Fruit fly (Drosophila melanogaster) whole organism, embryonic: ENCODE measurements around the gene Gad1.

ENCODE experiments used
- B-H2 ChIP-seq: fragments of 200-800 bp; sonication (Bioruptor generic); optimal IDR thresholded peaks from 2 replicates; lab custom pipeline; 2018; ENCODE audit warnings: missing biosample characterization, mild to moderate bottlenecking, missing genetic modification characterization
- Bteb2 ChIP-seq: fragments of 200-800 bp; sonication (Bioruptor generic); optimal IDR thresholded peaks from 2 replicates; lab custom pipeline; 2016; ENCODE audit warnings: missing biosample characterization, missing genetic modification characterization
- CG10321 ChIP-seq: fragments of 200-800 bp; sonication (Bioruptor generic); IDR thresholded peaks from 2 replicates; pipeline ENCODE4 v1.3.6; 2022; ENCODE audit warnings: missing biosample characterization, missing genetic modification characterization
- CG11695 ChIP-seq: fragments of 200-800 bp; sonication (Bioruptor generic); IDR thresholded peaks from 3 replicates; pipeline ENCODE4 v1.3.6; 2022; ENCODE audit warnings: missing biosample characterization, missing genetic modification characterization
- CG12104 ChIP-seq: fragments of 200-800 bp; sonication (Bioruptor generic); optimal IDR thresholded peaks from 3 replicates; lab custom pipeline; 2016; ENCODE audit warnings: missing biosample characterization, missing genetic modification characterization
- CG12659 ChIP-seq: fragments of 200-800 bp; sonication (Bioruptor generic); optimal IDR thresholded peaks from 3 replicates; lab custom pipeline; 2017; ENCODE audit warnings: mild to moderate bottlenecking, missing biosample characterization, missing genetic modification reagents, missing genetic modification characterization
- CG12769 ChIP-seq: fragments of 200-800 bp; sonication (Bioruptor generic); optimal IDR thresholded peaks from 2 replicates; lab custom pipeline; 2019; ENCODE audit warnings: missing biosample characterization, mild to moderate bottlenecking, missing genetic modification characterization, moderate library complexity
- CG14441 ChIP-seq: fragments of 200-800 bp; sonication (Bioruptor generic); IDR thresholded peaks from 2 replicates; pipeline ENCODE4 v1.3.6; 2022; ENCODE audit warnings: missing biosample characterization, missing genetic modification characterization
- CG15011 ChIP-seq: fragments of 200-800 bp; sonication (Bioruptor generic); optimal IDR thresholded peaks from 3 replicates; lab custom pipeline; 2018; ENCODE audit warnings: missing biosample characterization, mild to moderate bottlenecking, missing genetic modification characterization
- CG17328 ChIP-seq: fragments of 200-800 bp; sonication (Bioruptor generic); IDR thresholded peaks from 2 replicates; pipeline ENCODE4 v1.3.6; 2022; ENCODE audit warnings: missing biosample characterization, missing genetic modification characterization
- CG17912 ChIP-seq: fragments of 200-800 bp; sonication (Bioruptor generic); optimal IDR thresholded peaks from 2 replicates; lab custom pipeline; 2018; ENCODE audit warnings: missing biosample characterization, mild to moderate bottlenecking, missing genetic modification characterization
- CG18599 ChIP-seq: fragments of 200-800 bp; sonication (Bioruptor generic); optimal IDR thresholded peaks from 3 replicates; lab custom pipeline; 2017; ENCODE audit warnings: missing biosample characterization, missing genetic modification characterization, mild to moderate bottlenecking, moderate library complexity, missing genetic modification reagents
- CG2120 ChIP-seq: fragments of 200-800 bp; sonication (Bioruptor generic); optimal IDR thresholded peaks from 3 replicates; lab custom pipeline; 2016; ENCODE audit warnings: missing biosample characterization, missing genetic modification characterization
- CG30403 ChIP-seq: fragments of 200-800 bp; sonication (Bioruptor generic); optimal IDR thresholded peaks from 3 replicates; lab custom pipeline; 2016; ENCODE audit warnings: missing biosample characterization, missing genetic modification characterization
- CG3163 ChIP-seq: fragments of 200-800 bp; sonication (Bioruptor generic); optimal IDR thresholded peaks from 3 replicates; lab custom pipeline; 2016; ENCODE audit warnings: missing biosample characterization, missing genetic modification characterization
- CG32532 ChIP-seq: fragments of 200-800 bp; sonication (Bioruptor generic); IDR thresholded peaks from 2 replicates; pipeline ENCODE4 v1.3.6; 2022; ENCODE audit warnings: missing biosample characterization, missing genetic modification characterization
- CG3726 ChIP-seq: fragments of 200-800 bp; sonication (Bioruptor generic); IDR thresholded peaks from 3 replicates; pipeline ENCODE4, ENCODE4 v1.3.6; 2022; ENCODE audit warnings: missing biosample characterization, missing genetic modification characterization
- CG5180 ChIP-seq: fragments of 200-800 bp; sonication (Bioruptor generic); optimal IDR thresholded peaks from 3 replicates; lab custom pipeline; 2017; ENCODE audit warnings: missing biosample characterization, missing genetic modification characterization, mild to moderate bottlenecking, moderate library complexity, missing genetic modification reagents
- CG6765 ChIP-seq: fragments of 200-800 bp; sonication (Bioruptor generic); optimal IDR thresholded peaks from 3 replicates; lab custom pipeline; 2017; ENCODE audit warnings: missing biosample characterization, mild to moderate bottlenecking, missing genetic modification characterization
- CG6854 ChIP-seq: fragments of 200-800 bp; sonication (Bioruptor generic); optimal IDR thresholded peaks from 3 replicates; lab custom pipeline; 2017; ENCODE audit warnings: missing biosample characterization, mild to moderate bottlenecking, missing genetic modification characterization
- CG8924 ChIP-seq: fragments of 200-800 bp; optimal IDR thresholded peaks from 3 replicates; lab custom pipeline; 2019; ENCODE audit warnings: missing biosample characterization, mild to moderate bottlenecking, missing genetic modification characterization, moderate library complexity
- Drgx ChIP-seq: fragments of 200-800 bp; sonication (Bioruptor generic); IDR thresholded peaks from 2 replicates; pipeline ENCODE4 v1.3.6; 2022; ENCODE audit warnings: missing biosample characterization, missing genetic modification characterization
- Fer3 ChIP-seq: fragments of 200-800 bp; sonication (Bioruptor generic); optimal IDR thresholded peaks from 2 replicates; lab custom pipeline; 2018; ENCODE audit warnings: missing biosample characterization, mild to moderate bottlenecking, missing genetic modification characterization, moderate library complexity
- HHEX ChIP-seq: fragments of 200-800 bp; sonication (Bioruptor generic); optimal IDR thresholded peaks from 3 replicates; lab custom pipeline; 2017; ENCODE audit warnings: missing biosample characterization, mild to moderate bottlenecking, missing genetic modification characterization, missing genetic modification reagents
- HLH54F ChIP-seq: fragments of 200-800 bp; sonication (Bioruptor generic); optimal IDR thresholded peaks from 3 replicates; lab custom pipeline; 2016; ENCODE audit warnings: missing biosample characterization, missing genetic modification characterization
- HmgZ ChIP-seq: fragments of 200-800 bp; sonication (Bioruptor generic); optimal IDR thresholded peaks from 2 replicates; lab custom pipeline; 2018; ENCODE audit warnings: missing biosample characterization, mild to moderate bottlenecking, missing genetic modification characterization
- MTF-1 ChIP-seq: fragments of 200-800 bp; sonication (Bioruptor generic); optimal IDR thresholded peaks from 2 replicates; lab custom pipeline; 2018; ENCODE audit warnings: missing biosample characterization, mild to moderate bottlenecking, missing genetic modification characterization, borderline replicate concordance
- Mrtf ChIP-seq: fragments of 200-800 bp; sonication (Bioruptor generic); IDR thresholded peaks from 3 replicates; pipeline ENCODE4 v1.3.6; 2022; ENCODE audit warnings: missing biosample characterization, missing genetic modification characterization
- NFAT ChIP-seq: fragments of 200-800 bp; sonication (Bioruptor generic); IDR thresholded peaks from 2 replicates; pipeline ENCODE4 v1.3.6; 2022; ENCODE audit warnings: missing biosample characterization, missing genetic modification characterization
- Neu2 ChIP-seq: fragments of 200-800 bp; sonication (Bioruptor generic); optimal IDR thresholded peaks from 3 replicates; lab custom pipeline; 2016; ENCODE audit warnings: missing biosample characterization, missing genetic modification characterization, borderline replicate concordance
- Spps ChIP-seq: fragments of 200-800 bp; sonication (Bioruptor generic); optimal IDR thresholded peaks from 2 replicates; lab custom pipeline; 2018; ENCODE audit warnings: missing biosample characterization, mild to moderate bottlenecking, missing genetic modification characterization
- amos ChIP-seq: fragments of 200-800 bp; sonication (Bioruptor generic); IDR thresholded peaks from 2 replicates; pipeline ENCODE4 v1.3.6; 2022; ENCODE audit warnings: missing biosample characterization, missing genetic modification characterization; ENCODE audit not compliant: partially characterized antibody
- bab2 ChIP-seq: fragments of 200-800 bp; sonication (Bioruptor generic); optimal IDR thresholded peaks from 2 replicates; lab custom pipeline; 2016; ENCODE audit warnings: missing biosample characterization, missing genetic modification characterization
- da ChIP-seq: fragments of 200-800 bp; sonication (Bioruptor generic); optimal IDR thresholded peaks from 2 replicates; lab custom pipeline; 2016; ENCODE audit warnings: missing biosample characterization, missing genetic modification characterization
- esg ChIP-seq: fragments of 200-800 bp; sonication (Bioruptor generic); conservative IDR thresholded peaks from 2 replicates; pipeline ENCODE4 v1.3.6; 2022; ENCODE audit warnings: missing biosample characterization, missing genetic modification characterization
- exex ChIP-seq: fragments of 200-800 bp; sonication (Bioruptor generic); optimal IDR thresholded peaks from 4 replicates; lab custom pipeline; 2018; ENCODE audit warnings: missing biosample characterization, mild to moderate bottlenecking, missing genetic modification characterization, moderate library complexity
- grn ChIP-seq: fragments of 200-800 bp; sonication (Bioruptor generic); optimal IDR thresholded peaks from 3 replicates; lab custom pipeline; 2017; ENCODE audit warnings: missing biosample characterization, missing genetic modification characterization
- gro ChIP-seq: fragments of 200-800 bp; sonication (Bioruptor generic); optimal IDR thresholded peaks from 2 replicates; lab custom pipeline; 2016; ENCODE audit warnings: missing biosample characterization, missing genetic modification characterization
- odd ChIP-seq: fragments of 200-800 bp; sonication (Bioruptor generic); optimal IDR thresholded peaks from 2 replicates; lab custom pipeline; 2017; ENCODE audit warnings: missing biosample characterization, mild to moderate bottlenecking, missing genetic modification characterization
- p53 ChIP-seq: fragments of 200-800 bp; sonication (Bioruptor generic); optimal IDR thresholded peaks from 2 replicates; lab custom pipeline; 2016; ENCODE audit warnings: missing biosample characterization, missing genetic modification characterization
- pan ChIP-seq, 4 experiments: fragments of >200 bp in 3 of 4; fragments of 200-800 bp in 1 of 4; sonication (Bioruptor generic) in 1 of 4; optimal IDR thresholded peaks in 3 of 4; IDR thresholded peaks in 1 of 4; 2 replicates each; pipeline versions ENCODE4 v1.3.6 to Lab custom; 2017 to 2022; ENCODE audit warnings: missing biosample characterization in 2 of 4, missing genetic modification characterization in 2 of 4, mixed read lengths in 1 of 4
- pb ChIP-seq: fragments of 200-800 bp; sonication (Bioruptor generic); optimal IDR thresholded peaks from 3 replicates; lab custom pipeline; 2016; ENCODE audit warnings: missing biosample characterization, missing genetic modification characterization
- ranshi ChIP-seq: fragments of 200-800 bp; sonication (Bioruptor generic); IDR thresholded peaks from 2 replicates; pipeline ENCODE4 v1.3.6; 2022; ENCODE audit warnings: missing biosample characterization, missing genetic modification characterization
- sisA ChIP-seq: fragments of 200-800 bp; sonication (Bioruptor generic); IDR thresholded peaks from 2 replicates; pipeline ENCODE4 v1.3.6; 2022; ENCODE audit warnings: missing biosample characterization, missing genetic modification characterization
- sob ChIP-seq: fragments of 200-800 bp; sonication (Bioruptor generic); IDR thresholded peaks from 2 replicates; pipeline ENCODE4 v1.3.6; 2022; ENCODE audit warnings: missing biosample characterization, missing genetic modification characterization
- ttk ChIP-seq: fragments of 200-800 bp; sonication (Bioruptor generic); IDR thresholded peaks from 2 replicates; pipeline ENCODE4 v2.1.2; 2022; ENCODE audit warnings: missing biosample characterization, missing genetic modification characterization
- vfl ChIP-seq: fragments of 200-800 bp; sonication (Bioruptor generic); optimal IDR thresholded peaks from 2 replicates; lab custom pipeline; 2016; ENCODE audit warnings: missing biosample characterization, missing genetic modification characterization
- vvl ChIP-seq: fragments of 200-800 bp; sonication (Bioruptor generic); IDR thresholded peaks from 2 replicates; pipeline ENCODE4 v1.3.6; 2022; ENCODE audit warnings: missing biosample characterization, missing genetic modification characterization
- zf30C ChIP-seq: fragments of 200-800 bp; sonication (Bioruptor generic); optimal IDR thresholded peaks from 3 replicates; lab custom pipeline; 2018; ENCODE audit warnings: missing biosample characterization, mild to moderate bottlenecking, missing genetic modification characterization

Gad1 gene

DNA sequence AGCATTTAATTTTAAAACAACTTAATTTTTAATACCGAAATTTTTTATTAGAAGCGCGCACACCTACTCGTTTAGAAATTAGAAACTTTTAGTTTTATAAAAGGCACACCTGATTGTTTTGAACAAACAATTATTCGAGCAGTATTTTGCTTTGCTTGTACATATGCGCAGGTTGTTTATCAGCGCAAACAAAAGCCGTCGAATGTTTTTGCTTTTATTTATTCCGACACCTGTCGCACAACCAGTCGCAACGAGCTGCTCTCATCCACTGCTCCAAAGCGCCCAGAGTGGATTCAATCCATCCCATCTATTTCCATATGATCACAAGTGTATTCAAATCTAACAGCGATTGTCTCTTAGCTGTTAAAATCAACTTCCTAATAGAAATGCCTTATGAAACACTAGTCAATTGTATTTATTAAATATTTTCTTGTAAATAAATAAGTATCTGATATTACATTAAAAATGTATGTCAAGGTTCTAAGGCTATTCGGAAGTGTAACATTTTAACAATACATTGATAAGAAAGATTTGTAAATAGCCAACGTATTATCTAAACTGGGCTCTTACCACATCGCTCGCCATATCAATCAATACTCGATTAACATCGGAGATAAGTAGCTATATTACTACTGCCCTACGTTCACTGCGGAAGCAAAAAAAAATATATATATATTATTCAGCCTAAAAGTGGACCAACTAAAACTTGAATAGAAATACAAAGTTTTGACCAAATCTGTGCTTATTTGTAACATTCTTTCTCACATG, 62.6 kb downstream of the Gad1 start, which contains the start of gene CG11594 (continued):
- TF ChIP-seq CG3726 (GFP tag; lab: Robert Waterston, UW) (no peak), CG12769 (tag; lab: Kevin White, UChicago) (no peak), vfl (no peak), CG12659 (GFP tag; lab: Kevin White, UChicago) (peak; percentile 32), CG2120 (GFP tag; lab: Kevin White, UChicago) (peak; percentile 26), CG15011 (GFP tag; lab: Kevin White, UChicago) (peak; percentile 48), CG12104 (GFP tag; lab: Kevin White, UChicago) (no peak), pan (optimal IDR thresholded peaks at IDR 0.05; lab: Kevin White, UChicago) (no peak), pan (GFP tag; optimal IDR thresholded peaks at IDR 0.05 in 1 of 2, IDR thresholded peaks at IDR 0.05 in 1 of 2) (peak in 1 of 2 experiments; percentile 34), bab2 (no peak), amos (GFP tag; lab: Robert Waterston, UW) (peak; percentile 4; the same call in 1 of the 2 replicates), B-H2 (peak; percentile 29), MTF-1 (GFP tag; lab: Kevin White, UChicago) (peak; percentile 24), sob (GFP tag; lab: Robert Waterston, UW) (peak; percentile 50; the same call in 1 of the 2 replicates), HLH54F (GFP tag; lab: Kevin White, UChicago) (no peak), CG18599 (GFP tag; lab: Kevin White, UChicago) (peak; percentile 56), CG6765 (GFP tag; lab: Kevin White, UChicago) (peak; percentile 39), CG5180 (GFP tag; lab: Kevin White, UChicago) (no peak), Neu2 (GFP tag; lab: Kevin White, UChicago) (no peak), pb (GFP tag; lab: Kevin White, UChicago) (no peak), CG6854 (GFP tag; lab: Kevin White, UChicago) (peak; percentile 7), p53 (GFP tag; lab: Kevin White, UChicago) (no peak), CG8924 (tag; lab: Kevin White, UChicago) (peak; percentile 8), CG30403 (GFP tag; lab: Kevin White, UChicago) (no peak), Mrtf (GFP tag; lab: Robert Waterston, UW) (no peak), da (GFP tag; lab: Kevin White, UChicago) (no peak), CG10321 (0 out of 2 replicates have a peak, but pooled peaks have one; percentile 17), HmgZ (tag; lab: Kevin White, UChicago) (peak; percentile 21), CG17328 (no peak), CG17912 (GFP tag; lab: Kevin White, UChicago) (peak; percentile 30), sisA (GFP tag; lab: Robert Waterston, UW) (no peak), CG32532 (GFP tag; lab: Robert Waterston, UW) (peak; percentile 33; the same call in 1 of the 2 replicates), ranshi (GFP tag; lab: Robert Waterston, UW) (peak; percentile 46; the same call in 1 of the 2 replicates), grn (peak; percentile 92), CG11695 (GFP tag; lab: Robert Waterston, UW) (0 out of 3 replicates have a peak, but pooled peaks have one; percentile 23), gro (no peak), ttk (GFP tag; lab: Robert Waterston, UW) (no peak), HHEX (GFP tag; lab: Kevin White, UChicago) (peak; percentile 56), vvl (GFP tag; lab: Robert Waterston, UW) (peak; percentile 36), NFAT (GFP tag; lab: Robert Waterston, UW) (peak; percentile 33; the same call in 1 of the 2 replicates), Fer3 (tag; lab: Kevin White, UChicago) (peak; percentile 27), Spps (no peak), odd (GFP tag; lab: Kevin White, UChicago) (no peak), Drgx (GFP tag; lab: Robert Waterston, UW) (no peak), zf30C (GFP tag; lab: Kevin White, UChicago) (no peak), CG14441 (peak; percentile 47; the same call in 1 of the 2 replicates), Bteb2 (GFP tag; lab: Kevin White, UChicago) (peak; percentile 8), exex (tag; lab: Kevin White, UChicago) (peak; percentile 95), CG3163 (GFP tag; lab: Kevin White, UChicago) (peak; percentile 3), esg (no peak)
